Worm (Caenorhabditis elegans) whole organism, dauer: ENCODE data around the gene gpla-1.

Experiments used
- unc-62 ChIP-seq: sonication (generic microtip); optimal IDR thresholded peaks from 2 replicates; lab custom pipeline; 2017; ENCODE audit warnings: missing biosample characterization, missing genetic modification reagents, missing genetic modification characterization

Gene gpla-1

ce11 chrV:11921689-11922517, 15.7 kb downstream of the gpla-1 start:
- no peak for TF ChIP-seq unc-62 (GFP tag; lab: Kevin White, UChicago)

ce11 chrV:11921229-11921628, 16.4 kb downstream of the gpla-1 start:
- no peak for TF ChIP-seq unc-62 (GFP tag; lab: Kevin White, UChicago)

ce11 chrV:11919639-11920038, 18.0 kb downstream of the gpla-1 start:
- TF ChIP-seq unc-62 (GFP tag; lab: Kevin White, UChicago): no peak

ce11 chrV:11917186-11917585, 20.4 kb downstream of the gpla-1 start, which contains the start of gene R31.2:
R31.2 (plus strand) TSS chrV:11917573.
- no peak for TF ChIP-seq unc-62 (GFP tag; lab: Kevin White, UChicago)

ce11 chrV:11913283-11913682, 24.3 kb downstream of the gpla-1 start:
- no peak for TF ChIP-seq unc-62 (GFP tag; lab: Kevin White, UChicago)

- no peak for TF ChIP-seq unc-62 (GFP tag; lab: Kevin White, UChicago)
Measured at ce11 chrV:11905977-11906376, 31.6 kb downstream of the gpla-1 start.

- no peak for TF ChIP-seq unc-62 (GFP tag; lab: Kevin White, UChicago)
Measured at ce11 chrV:11902161-11902560, 35.4 kb downstream of the gpla-1 start.

ce11 chrV:11901260-11901659, 36.4 kb downstream of the gpla-1 start:
- no peak for TF ChIP-seq unc-62 (GFP tag; lab: Kevin White, UChicago)

- no peak for TF ChIP-seq unc-62 (GFP tag; lab: Kevin White, UChicago)
Measured at ce11 chrV:11900127-11900526, 37.5 kb downstream of the gpla-1 start.

ce11 chrV:11899149-11899548, 38.5 kb downstream of the gpla-1 start, which contains the start of gene sma-1:
sma-1 (plus strand) TSS chrV:11899449.
- no peak for TF ChIP-seq unc-62 (GFP tag; lab: Kevin White, UChicago)

- TF ChIP-seq unc-62 (GFP tag; lab: Kevin White, UChicago): no peak
Measured at ce11 chrV:11897604-11898003, 40.0 kb downstream of the gpla-1 start.

- TF ChIP-seq unc-62 (GFP tag; lab: Kevin White, UChicago): no peak
Measured at ce11 chrV:11896322-11896898, 41.2 kb downstream of the gpla-1 start.

- TF ChIP-seq unc-62 (GFP tag; lab: Kevin White, UChicago): no peak
Measured at ce11 chrV:11893975-11894374, 43.6 kb downstream of the gpla-1 start, which contains the start of gene K12G11.6. K12G11.6 (plus strand) TSS chrV:11894331.

- no peak for TF ChIP-seq unc-62 (GFP tag; lab: Kevin White, UChicago)
Measured at ce11 chrV:11891143-11891862, 46.3 kb downstream of the gpla-1 start, which contains the start of the genes sodh-2 and srx-76. sodh-2 (minus strand) TSS chrV:11891243. srx-76 (plus strand) TSS chrV:11891812.

- no peak for TF ChIP-seq unc-62 (GFP tag; lab: Kevin White, UChicago)
Measured at ce11 chrV:11889115-11889935, 48.3 kb downstream of the gpla-1 start.
